Fruit fly (Drosophila melanogaster) S2 (cell line): ENCODE data around the gene CG33502.
"Not testable (repeated sequence)": the region's sequence is repeated elsewhere in the genome, so short reads cannot be mapped to it uniquely, and the experiment has no call there.

Source experiments
- CG8478 ChIP-seq: fragments of >200 bp; optimal IDR thresholded peaks from 2 replicates; lab custom pipeline; 2018
- CTCF ChIP-seq, 2 experiments: fragments of >200 bp; optimal IDR thresholded peaks; 2 replicates each; lab custom pipeline; 2018

Gene CG33502

DNA sequence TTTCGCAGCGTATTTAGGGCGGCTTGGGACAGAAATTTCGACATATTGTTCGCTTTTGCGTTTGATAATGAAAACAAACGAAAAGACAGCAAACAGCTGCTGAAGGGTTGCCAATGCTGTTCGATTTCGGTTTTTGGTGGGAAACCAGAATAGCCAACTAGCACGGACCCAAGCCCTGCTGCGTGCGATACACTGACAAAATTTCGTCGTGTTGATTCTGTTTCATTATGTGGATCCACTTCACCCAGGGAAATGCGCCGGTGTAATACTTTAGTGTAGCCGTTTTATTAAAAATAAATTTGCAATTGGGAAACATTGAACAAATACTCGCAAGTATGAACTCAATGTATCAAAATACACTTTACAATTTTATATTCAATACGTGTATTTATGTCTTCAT lies at the start of gene CG33502:
Gene CG33502, minus strand, starts transcription at position 101 of the 400 bp plus-strand sequence.
- not testable (repeated sequence) for TF ChIP-seq CG8478 (lab: Kevin White, UChicago); CTCF (optimal IDR thresholded peaks at IDR 0.05; lab: Kevin White, UChicago)

DNA sequence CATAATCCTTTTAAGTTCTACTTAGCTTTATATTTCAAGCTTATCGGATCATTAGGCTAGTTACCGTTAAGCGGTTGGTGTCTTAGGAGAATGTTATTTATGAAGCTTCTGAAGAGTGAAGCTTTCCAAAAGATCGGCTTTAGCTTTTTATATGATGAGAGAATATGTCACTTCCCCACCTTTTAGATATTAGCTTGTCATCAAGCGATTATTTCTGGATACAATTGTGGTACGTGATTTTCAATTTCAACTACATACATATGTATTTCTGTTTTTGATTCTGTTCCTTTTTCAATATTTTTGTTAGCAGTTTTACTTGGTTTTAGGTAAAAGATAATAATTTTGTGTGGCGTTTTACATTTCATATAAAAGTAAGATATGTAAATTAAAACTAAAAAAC lies 21.5 kb upstream of the CG33502 start:
- TF ChIP-seq CTCF (optimal IDR thresholded peaks at IDR 0.05; lab: Kevin White, UChicago) (no peak), CG8478 (lab: Kevin White, UChicago) (no peak)

DNA sequence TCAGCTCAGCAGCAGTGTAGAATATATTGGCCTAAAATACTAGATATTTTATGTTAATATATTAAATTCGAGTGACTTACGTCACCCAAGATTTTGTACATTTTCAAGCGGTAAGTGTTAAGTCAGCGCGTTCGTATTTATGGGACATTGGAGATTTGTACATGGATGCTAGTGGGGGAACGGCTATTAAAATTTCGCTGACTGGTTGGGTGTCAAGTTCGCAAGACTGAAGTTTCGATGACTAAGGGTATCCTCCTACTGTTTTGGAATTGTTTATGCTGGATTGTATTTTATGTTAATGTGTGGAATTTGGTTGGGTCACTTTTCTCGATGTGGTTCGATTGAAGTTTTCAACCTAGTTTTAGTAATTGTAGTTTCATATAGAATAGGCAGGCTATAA lies 20.9 kb upstream of the CG33502 start:
- TF ChIP-seq CG8478 (lab: Kevin White, UChicago), result no peak
- TF ChIP-seq CTCF (optimal IDR thresholded peaks at IDR 0.05; lab: Kevin White, UChicago), result no peak

dm6 chrX:21631452-21631851 lies 20.1 kb upstream of the CG33502 start:
- TF ChIP-seq CTCF (optimal IDR thresholded peaks at IDR 0.05; lab: Kevin White, UChicago), result no peak
- no peak for TF ChIP-seq CG8478 (lab: Kevin White, UChicago)

dm6 chrX:21630160-21630738 lies 18.9 kb upstream of the CG33502 start:
- no peak for TF ChIP-seq CTCF (optimal IDR thresholded peaks at IDR 0.05; lab: Kevin White, UChicago)
- TF ChIP-seq CG8478 (lab: Kevin White, UChicago), result no peak

dm6 chrX:21629482-21630159 lies 18.3 kb upstream of the CG33502 start, which contains the start of gene DIP1:
TSS of gene DIP1 (minus strand) at chrX:21630148.
- no peak for TF ChIP-seq CTCF (optimal IDR thresholded peaks at IDR 0.05; lab: Kevin White, UChicago)
- TF ChIP-seq CG8478 (lab: Kevin White, UChicago), result no peak

dm6 chrX:21623641-21624040 lies 12.3 kb upstream of the CG33502 start, which contains the start of gene CG32500:
TSS of gene CG32500 (minus strand) at chrX:21623750.
- TF ChIP-seq CG8478 (lab: Kevin White, UChicago); CTCF (optimal IDR thresholded peaks at IDR 0.05; lab: Kevin White, UChicago): not testable (repeated sequence)

dm6 chrX:21621004-21621403 lies 9.7 kb upstream of the CG33502 start, which contains the start of gene CG32819:
TSS of gene CG32819 (minus strand) at chrX:21621104.
- TF ChIP-seq CG8478 (lab: Kevin White, UChicago); CTCF (optimal IDR thresholded peaks at IDR 0.05; lab: Kevin White, UChicago): not testable (repeated sequence)

- TF ChIP-seq CTCF (optimal IDR thresholded peaks at IDR 0.05; lab: Kevin White, UChicago); CG8478 (lab: Kevin White, UChicago): not testable (repeated sequence)
Measured at dm6 chrX:21617517-21617916, 6.2 kb upstream of the CG33502 start, which contains the start of gene CG32857. TSS of gene CG32857 (minus strand) at chrX:21617617.

DNA sequence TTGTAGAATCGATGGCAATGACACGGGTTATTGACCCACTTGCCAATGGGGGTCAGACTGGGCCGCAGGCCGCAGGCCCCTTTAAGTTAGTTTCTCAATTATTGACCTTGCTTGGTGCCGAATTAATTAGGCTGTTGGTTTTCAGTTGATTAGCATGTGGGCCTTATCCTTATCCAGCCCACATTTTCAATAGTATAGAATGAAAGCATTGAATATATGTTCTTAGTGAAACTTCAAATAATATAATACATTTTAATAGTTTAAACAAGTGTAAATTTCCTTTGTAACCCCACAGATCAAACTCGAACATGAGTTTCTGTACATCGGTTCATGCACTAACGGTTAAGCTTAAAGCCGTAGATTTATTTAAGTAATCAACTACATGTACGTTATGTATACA lies 3.8 kb upstream of the CG33502 start, which contains the start of gene CG32820:
Gene CG32820, minus strand, starts transcription at position 101 of the 400 bp plus-strand sequence.
- not testable (repeated sequence) for TF ChIP-seq CG8478 (lab: Kevin White, UChicago); CTCF (optimal IDR thresholded peaks at IDR 0.05; lab: Kevin White, UChicago)

dm6 chrX:21608820-21609219 lies 2.5 kb downstream of the CG33502 start, which contains the start of gene CG17450:
TSS of gene CG17450 (minus strand) at chrX:21608920.
- not testable (repeated sequence) for TF ChIP-seq CTCF (optimal IDR thresholded peaks at IDR 0.05; lab: Kevin White, UChicago); CG8478 (lab: Kevin White, UChicago)

dm6 chrX:21605514-21605913 lies 5.8 kb downstream of the CG33502 start:
- TF ChIP-seq CTCF (optimal IDR thresholded peaks at IDR 0.05; lab: Kevin White, UChicago) (peak; percentile 84 to 88), CG8478 (lab: Kevin White, UChicago) (no peak)

dm6 chrX:21604956-21605502 lies 6.3 kb downstream of the CG33502 start, which contains the start of gene GCS2alpha:
TSS of gene GCS2alpha (minus strand) at chrX:21605264.
- TF ChIP-seq CTCF (optimal IDR thresholded peaks at IDR 0.05; lab: Kevin White, UChicago), result peak in 1 of 2 experiments; percentile 3
- no peak for TF ChIP-seq CG8478 (lab: Kevin White, UChicago)

DNA sequence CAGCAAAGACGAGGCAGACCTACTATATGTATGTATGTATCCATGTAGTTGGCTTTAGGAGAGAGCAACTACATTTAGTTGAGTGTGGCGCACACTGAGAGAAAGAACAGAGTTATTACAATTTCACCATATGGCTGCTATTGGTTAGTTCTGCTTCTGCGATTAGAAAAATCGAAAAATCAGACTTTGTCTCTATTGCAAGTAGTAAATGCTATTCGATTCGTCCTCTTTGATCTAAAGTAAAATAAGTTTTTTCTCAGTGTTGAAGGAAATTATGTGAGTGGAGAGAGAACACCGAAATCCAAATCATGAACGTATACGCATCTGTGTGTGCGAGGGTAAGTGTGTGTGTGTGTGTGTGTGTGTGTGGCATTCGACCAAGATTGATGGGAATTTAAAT lies 17.4 kb downstream of the CG33502 start:
- TF ChIP-seq CTCF (optimal IDR thresholded peaks at IDR 0.05; lab: Kevin White, UChicago), result no peak
- TF ChIP-seq CG8478 (lab: Kevin White, UChicago), result no peak

dm6 chrX:21591990-21592389 lies 19.3 kb downstream of the CG33502 start:
- TF ChIP-seq CTCF (optimal IDR thresholded peaks at IDR 0.05; lab: Kevin White, UChicago) (no peak), CG8478 (lab: Kevin White, UChicago) (no peak)
